Fruit fly (Drosophila melanogaster): ENCODE data around the gene CG34451.
A peak's percentile ranks its signal among the peaks of the same experiment; 100 is the strongest.

Gene CG34451

dm6 chr3L:15650552-15650951, 41.3 kb downstream of the CG34451 start, which contains the start of gene CG43084:
Gene CG43084 (plus strand): TSS chr3L:15650852.
- TF ChIP-seq Pif1B (GFP tag; optimal IDR thresholded peaks at IDR 0.05) (no peak), rn (GFP tag; IDR thresholded peaks at IDR 0.05) (no peak), EcR (GFP tag; optimal IDR thresholded peaks at IDR 0.05) (no peak), CG14655 (GFP tag; optimal IDR thresholded peaks at IDR 0.05) (no peak), fd96Ca (GFP tag; IDR thresholded peaks at IDR 0.05) (no peak), D1 (tag; optimal IDR thresholded peaks at IDR 0.05) (no peak), CG4496 (GFP tag; IDR thresholded peaks at IDR 0.05) (no peak), Pif1A (GFP tag; optimal IDR thresholded peaks at IDR 0.05) (no peak), CG10348 (GFP tag; IDR thresholded peaks at IDR 0.05) (no peak), CG13204 (GFP tag; optimal IDR thresholded peaks at IDR 0.05) (no peak), CG15710 (tag; optimal IDR thresholded peaks at IDR 0.05) (no peak), CG34367 (tag; optimal IDR thresholded peaks at IDR 0.05) (no peak), CG8301 (tag; optimal IDR thresholded peaks at IDR 0.05) (no peak), Snoo (tag; optimal IDR thresholded peaks at IDR 0.05) (no peak), CG17806 (tag; optimal IDR thresholded peaks at IDR 0.05) (no peak), CG12605 (GFP tag; IDR thresholded peaks at IDR 0.05) (no peak), CG8159 (tag; optimal IDR thresholded peaks at IDR 0.05) (no peak), CG9948 (tag; optimal IDR thresholded peaks at IDR 0.05) (no peak), CG32121 (GFP tag; IDR thresholded peaks at IDR 0.05) (no peak), gl (tag; optimal IDR thresholded peaks at IDR 0.05) (no peak)

dm6 chr3L:15649561-15649960, 42.3 kb downstream of the CG34451 start, which contains the start of the genes Eig71Ea and Eig71Eb:
Gene Eig71Ea (minus strand): TSS chr3L:15649661.
Gene Eig71Eb (plus strand): TSS chr3L:15649936.
- no peak for TF ChIP-seq Pif1B (GFP tag; optimal IDR thresholded peaks at IDR 0.05)
- TF ChIP-seq CG13204 (GFP tag; optimal IDR thresholded peaks at IDR 0.05), result no peak
- TF ChIP-seq Ets98B (GFP tag; IDR thresholded peaks at IDR 0.05), result no peak
- no peak for TF ChIP-seq CG17806 (tag; optimal IDR thresholded peaks at IDR 0.05)
- TF ChIP-seq D1 (tag; optimal IDR thresholded peaks at IDR 0.05), result no peak
- TF ChIP-seq CG12605 (GFP tag; IDR thresholded peaks at IDR 0.05), result no peak
- no peak for TF ChIP-seq gl (tag; optimal IDR thresholded peaks at IDR 0.05)
- no peak for TF ChIP-seq CG4496 (GFP tag; IDR thresholded peaks at IDR 0.05)
- no peak for TF ChIP-seq CG32121 (GFP tag; IDR thresholded peaks at IDR 0.05)
- no peak for TF ChIP-seq rn (GFP tag; IDR thresholded peaks at IDR 0.05)
- no peak for TF ChIP-seq CG15710 (tag; optimal IDR thresholded peaks at IDR 0.05)
- no peak for TF ChIP-seq CG10348 (GFP tag; IDR thresholded peaks at IDR 0.05)

- TF ChIP-seq CG34367 (tag; optimal IDR thresholded peaks at IDR 0.05), result no peak
- TF ChIP-seq D1 (tag; optimal IDR thresholded peaks at IDR 0.05), result no peak
- TF ChIP-seq gl (tag; optimal IDR thresholded peaks at IDR 0.05), result no peak
- no peak for TF ChIP-seq fd96Ca (GFP tag; IDR thresholded peaks at IDR 0.05)
- no peak for TF ChIP-seq EcR (GFP tag; optimal IDR thresholded peaks at IDR 0.05)
- no peak for TF ChIP-seq CG12605 (GFP tag; IDR thresholded peaks at IDR 0.05)
- TF ChIP-seq CG32121 (GFP tag; IDR thresholded peaks at IDR 0.05), result no peak
- no peak for TF ChIP-seq CG14655 (GFP tag; optimal IDR thresholded peaks at IDR 0.05)
- TF ChIP-seq CG17806 (tag; optimal IDR thresholded peaks at IDR 0.05), result no peak
- no peak for TF ChIP-seq Ets98B (GFP tag; IDR thresholded peaks at IDR 0.05)
- TF ChIP-seq rn (GFP tag; IDR thresholded peaks at IDR 0.05), result no peak
- no peak for TF ChIP-seq CG4496 (GFP tag; IDR thresholded peaks at IDR 0.05)
- no peak for TF ChIP-seq CG13204 (GFP tag; optimal IDR thresholded peaks at IDR 0.05)
- no peak for TF ChIP-seq Snoo (tag; optimal IDR thresholded peaks at IDR 0.05)
- TF ChIP-seq CG10348 (GFP tag; IDR thresholded peaks at IDR 0.05), result no peak
Observed at dm6 chr3L:15647712-15648621, 43.9 kb downstream of the CG34451 start, which contains the start of the genes comm3 and CG43083. Gene comm3 (minus strand): TSS chr3L:15647762. Gene CG43083 (plus strand): TSS chr3L:15648571.

- TF ChIP-seq CG8159 (tag; optimal IDR thresholded peaks at IDR 0.05), result no peak
- TF ChIP-seq CG32121 (GFP tag; IDR thresholded peaks at IDR 0.05), result no peak
- TF ChIP-seq gl (tag; optimal IDR thresholded peaks at IDR 0.05), result no peak
- TF ChIP-seq CG10348 (GFP tag; IDR thresholded peaks at IDR 0.05), result no peak
- TF ChIP-seq CG12605 (GFP tag; IDR thresholded peaks at IDR 0.05), result no peak
- TF ChIP-seq CG13204 (GFP tag; optimal IDR thresholded peaks at IDR 0.05), result no peak
- TF ChIP-seq Pif1A (GFP tag; optimal IDR thresholded peaks at IDR 0.05), result no peak
- TF ChIP-seq Pif1B (GFP tag; optimal IDR thresholded peaks at IDR 0.05), result no peak
- no peak for TF ChIP-seq Snoo (tag; optimal IDR thresholded peaks at IDR 0.05)
- no peak for TF ChIP-seq CG4496 (GFP tag; IDR thresholded peaks at IDR 0.05)
- no peak for TF ChIP-seq D1 (tag; optimal IDR thresholded peaks at IDR 0.05)
- TF ChIP-seq CG34367 (tag; optimal IDR thresholded peaks at IDR 0.05), result no peak
- no peak for TF ChIP-seq EcR (GFP tag; optimal IDR thresholded peaks at IDR 0.05)
- TF ChIP-seq CG8301 (tag; optimal IDR thresholded peaks at IDR 0.05), result no peak
- no peak for TF ChIP-seq CG17806 (tag; optimal IDR thresholded peaks at IDR 0.05)
Observed at dm6 chr3L:15646182-15646581, 45.7 kb downstream of the CG34451 start.

- TF ChIP-seq Ets98B (GFP tag; IDR thresholded peaks at IDR 0.05), result no peak
- TF ChIP-seq CG32121 (GFP tag; IDR thresholded peaks at IDR 0.05), result no peak
- no peak for TF ChIP-seq fd96Ca (GFP tag; IDR thresholded peaks at IDR 0.05)
- no peak for TF ChIP-seq rn (GFP tag; IDR thresholded peaks at IDR 0.05)
- peak; percentile 47 for TF ChIP-seq CG9948 (tag; optimal IDR thresholded peaks at IDR 0.05)
- TF ChIP-seq gl (tag; optimal IDR thresholded peaks at IDR 0.05), result no peak
- no peak for TF ChIP-seq CG34367 (tag; optimal IDR thresholded peaks at IDR 0.05)
- TF ChIP-seq Pif1B (GFP tag; optimal IDR thresholded peaks at IDR 0.05), result no peak
- peak; percentile 51 for TF ChIP-seq CG14655 (GFP tag; optimal IDR thresholded peaks at IDR 0.05)
- peak; percentile 32 for TF ChIP-seq CG17806 (tag; optimal IDR thresholded peaks at IDR 0.05)
- peak; percentile 81 for TF ChIP-seq CG8159 (tag; optimal IDR thresholded peaks at IDR 0.05)
- TF ChIP-seq D1 (tag; optimal IDR thresholded peaks at IDR 0.05), result no peak
- TF ChIP-seq CG15710 (tag; optimal IDR thresholded peaks at IDR 0.05), result peak; percentile 54
- peak; percentile 45 for TF ChIP-seq CG8301 (tag; optimal IDR thresholded peaks at IDR 0.05)
- TF ChIP-seq Pif1A (GFP tag; optimal IDR thresholded peaks at IDR 0.05), result peak; percentile 11
- TF ChIP-seq EcR (GFP tag; optimal IDR thresholded peaks at IDR 0.05), result no peak
- 0 out of 3 replicates have a peak, but pooled peaks have one; percentile 21 for TF ChIP-seq CG4496 (GFP tag; IDR thresholded peaks at IDR 0.05)
- TF ChIP-seq CG10348 (GFP tag; IDR thresholded peaks at IDR 0.05), result no peak
- TF ChIP-seq CG12605 (GFP tag; IDR thresholded peaks at IDR 0.05), result 0 out of 2 replicates have a peak, but pooled peaks have one; percentile 7
- no peak for TF ChIP-seq CG13204 (GFP tag; optimal IDR thresholded peaks at IDR 0.05)
- TF ChIP-seq Snoo (tag; optimal IDR thresholded peaks at IDR 0.05), result peak; percentile 28
Observed at dm6 chr3L:15641590-15642019, 50.3 kb downstream of the CG34451 start.

Measured in whole organism, pupa.